Fruit fly (Drosophila melanogaster) Kc167 (cell line): ENCODE data around the gene CG5111.

ENCODE experiments used
- Sin3A ChIP-seq: fragments of >200 bp; optimal IDR thresholded peaks from 2 replicates; lab custom pipeline; 2018; ENCODE audit warnings: missing external identifiers
- insv ChIP-seq: fragments of >200 bp; optimal IDR thresholded peaks from 3 replicates; lab custom pipeline; 2018; ENCODE audit warnings: missing external identifiers

DNA sequence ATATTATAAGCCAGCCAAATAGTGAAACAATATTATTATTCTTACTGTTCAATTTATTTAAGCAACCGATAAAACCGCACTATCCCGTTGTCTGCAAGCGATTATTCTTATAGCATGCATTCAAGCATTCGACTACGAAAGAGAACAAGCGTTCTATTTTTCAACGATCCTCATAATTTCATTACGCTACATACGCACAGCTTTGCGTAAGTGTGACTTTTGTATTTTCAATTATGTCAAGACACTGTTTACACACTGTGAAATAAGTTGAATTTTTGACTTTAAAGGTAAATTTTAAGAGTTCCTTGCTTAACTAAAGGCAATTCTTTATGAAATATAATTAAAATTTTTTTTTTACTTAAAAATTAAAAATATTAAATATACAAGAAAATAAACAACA is 11.0 kb upstream of the CG5111 start, which contains the start of gene CG33494:
- TF ChIP-seq Sin3A (lab: Kevin White, UChicago), result no peak
- TF ChIP-seq insv (lab: Kevin White, UChicago), result no peak
